Worm (Caenorhabditis elegans) whole organism, late embryonic: ENCODE results near the gene cyn-11.

Source experiments
- elt-2 ChIP-seq: sonication (generic microtip); optimal IDR thresholded peaks from 2 replicates; lab custom pipeline; 2016; ENCODE audit warnings: missing genetic modification reagents, missing genetic modification characterization, missing compliant biosample characterization
- ets-4 ChIP-seq: sonication (generic microtip); optimal IDR thresholded peaks from 2 replicates; lab custom pipeline; 2016; ENCODE audit warnings: missing genetic modification characterization, missing compliant biosample characterization
- fkh-10 ChIP-seq: fragments of 150-350 bp; optimal IDR thresholded peaks from 2 replicates; lab custom pipeline; 2014; ENCODE audit warnings: missing biosample characterization, missing genetic modification reagents, missing genetic modification characterization
- fkh-6 ChIP-seq: sonication (generic microtip); optimal IDR thresholded peaks from 2 replicates; lab custom pipeline; 2016; ENCODE audit warnings: missing genetic modification characterization, missing compliant biosample characterization
- hlh-15 ChIP-seq: sonication (generic microtip); optimal IDR thresholded peaks from 2 replicates; lab custom pipeline; 2016; ENCODE audit warnings: missing genetic modification characterization, missing compliant biosample characterization
- hlh-30 ChIP-seq: sonication (generic microtip); optimal IDR thresholded peaks from 2 replicates; lab custom pipeline; 2017; ENCODE audit warnings: antibody characterized with exemption, missing genetic modification characterization, missing compliant biosample characterization; ENCODE audit not compliant: insufficient read depth
- pha-4 ChIP-seq: fragments of 150-350 bp; optimal IDR thresholded peaks from 2 replicates; lab custom pipeline; 2018; ENCODE audit warnings: missing biosample characterization, missing genetic modification reagents, missing genetic modification characterization
- unc-3 ChIP-seq, 2 experiments: fragments of 200-800 bp in 1 of 2; sonication (Bioruptor generic) in 1 of 2; sonication (generic microtip) in 1 of 2; conservative IDR thresholded peaks in 1 of 2; optimal IDR thresholded peaks in 1 of 2; 2 replicates each; pipeline versions ENCODE4 v1.3.6 to Lab custom; 2016 to 2022; ENCODE audit warnings: missing compliant biosample characterization in 2 of 2, missing genetic modification characterization in 2 of 2, missing genetic modification reagents in 1 of 2
- ztf-16 ChIP-seq: sonication (generic microtip); optimal IDR thresholded peaks from 2 replicates; lab custom pipeline; 2017; ENCODE audit warnings: missing genetic modification characterization, missing compliant biosample characterization

DNA sequence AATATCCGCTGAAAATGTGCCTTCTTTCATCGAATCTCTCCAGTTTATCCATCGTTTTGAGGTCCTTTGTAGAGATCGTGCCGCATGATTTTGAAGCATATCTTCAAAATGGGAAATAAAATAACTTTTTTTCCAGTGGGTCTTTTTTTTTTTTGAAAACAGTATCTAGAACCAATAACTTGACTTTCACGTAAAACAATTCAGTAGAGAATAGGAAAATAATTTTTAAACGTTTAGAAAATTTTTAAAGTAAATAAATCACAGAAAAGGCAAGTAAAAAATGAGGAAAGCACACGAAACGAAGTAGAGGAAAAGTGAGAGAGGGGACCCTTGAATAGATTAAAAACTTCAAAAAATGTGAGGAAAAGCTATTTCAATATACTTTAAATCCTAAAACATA, 17.3 kb downstream of the cyn-11 start, which contains the start of gene chdh-1:
- no peak for TF ChIP-seq ztf-16 (tag; lab: Kevin White, UChicago)
- no peak for TF ChIP-seq elt-2 (tag; lab: Kevin White, UChicago)
- TF ChIP-seq hlh-15 (tag; lab: Kevin White, UChicago) = no peak
- no peak for TF ChIP-seq pha-4 (tag; lab: Kevin White, UChicago)
- no peak for TF ChIP-seq unc-3 (GFP tag; conservative IDR thresholded peaks at IDR 0.05; lab: Robert Waterston, UW)
- no peak for TF ChIP-seq unc-3 (tag; optimal IDR thresholded peaks at IDR 0.05; lab: Kevin White, UChicago)
- no peak for TF ChIP-seq hlh-30 (tag; lab: Kevin White, UChicago)
- no peak for TF ChIP-seq fkh-6 (tag; lab: Kevin White, UChicago)
- no peak for TF ChIP-seq fkh-10 (GFP tag; lab: Kevin White, UChicago)
- TF ChIP-seq ets-4 (tag; lab: Kevin White, UChicago) = no peak
